Fruit fly (Drosophila melanogaster): Measurements from ENCODE around the gene CG46466.
A peak's percentile ranks its signal among the peaks of the same experiment; 100 is the strongest.

The CG46466 gene

DNA sequence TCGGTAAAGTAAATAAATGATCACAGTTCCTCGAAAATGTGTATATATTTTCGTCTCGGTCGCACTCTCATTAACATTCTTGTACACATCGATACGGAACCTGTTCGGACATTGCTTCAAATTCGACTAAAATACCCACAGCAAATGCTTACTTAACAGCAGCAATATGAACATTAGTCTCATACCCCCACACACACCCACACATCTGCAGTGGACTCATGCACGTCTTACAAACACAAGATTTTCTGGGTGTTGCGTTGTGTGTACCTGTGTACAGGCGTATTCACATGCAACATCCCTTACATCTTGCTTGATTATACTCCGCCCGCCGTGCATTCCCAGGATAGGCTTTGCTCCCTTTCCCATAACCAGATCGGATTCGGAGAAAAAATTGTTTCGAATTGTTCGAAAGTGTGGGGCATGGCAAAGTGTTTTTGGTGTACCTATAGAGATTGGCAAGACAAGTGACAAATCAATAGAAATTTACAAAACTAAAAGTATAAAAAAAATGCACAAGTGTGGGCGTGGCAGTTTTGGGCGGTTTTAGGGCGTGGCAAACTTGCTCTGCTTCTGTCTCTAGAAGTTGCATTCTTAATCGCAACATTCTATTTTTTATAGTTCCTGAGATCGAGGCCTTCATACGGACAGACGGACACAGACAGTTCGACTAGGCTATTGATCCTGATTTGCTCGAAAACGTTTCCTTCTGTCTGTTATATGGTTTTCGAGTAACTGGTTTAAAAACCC, 36.9 kb downstream of the CG46466 start, which contains the start of gene mav:
TSS of gene mav (minus strand) at position 134 of the 747 bp plus-strand sequence.
- TF ChIP-seq HLH106 (tag; optimal IDR thresholded peaks at IDR 0.05) (no peak), ey (GFP tag; optimal IDR thresholded peaks at IDR 0.05) (no peak), Dfd (GFP tag; optimal IDR thresholded peaks at IDR 0.05) (peak; percentile 57), Abd-B (GFP tag; optimal IDR thresholded peaks at IDR 0.05) (no peak), dmrt93B (GFP tag; optimal IDR thresholded peaks at IDR 0.05) (no peak), brk (GFP tag; optimal IDR thresholded peaks at IDR 0.05) (no peak), Myc (optimal IDR thresholded peaks at IDR 0.05) (no peak), Rel (GFP tag; optimal IDR thresholded peaks at IDR 0.05) (no peak), Rel (tag; optimal IDR thresholded peaks at IDR 0.05) (no peak), Vsx2 (GFP tag; optimal IDR thresholded peaks at IDR 0.05; ENCODE audit: partially characterized antibody) (peak; percentile 56), Dif (GFP tag; optimal IDR thresholded peaks at IDR 0.05; ENCODE audit: partially characterized antibody) (peak; percentile 38), h (GFP tag; optimal IDR thresholded peaks at IDR 0.05) (no peak), Hr78 (GFP tag; optimal IDR thresholded peaks at IDR 0.05) (no peak), lola (GFP tag; optimal IDR thresholded peaks at IDR 0.05) (no peak), foxo (GFP tag; optimal IDR thresholded peaks at IDR 0.05) (no peak), usp (GFP tag; optimal IDR thresholded peaks at IDR 0.05) (no peak), GATAd (GFP tag; optimal IDR thresholded peaks at IDR 0.05) (no peak)

All from whole organism, wandering third instar larva.